Worm (Caenorhabditis elegans) whole organism, L4 larva: Measurements from ENCODE around the gene T05D4.5.

Experiments used
- F10B5.3 ChIP-seq: sonication (generic microtip); optimal IDR thresholded peaks from 2 replicates; lab custom pipeline; 2016; ENCODE audit warnings: mild to moderate bottlenecking, missing genetic modification characterization, missing compliant biosample characterization
- F26F4.8 ChIP-seq: fragments of 200-800 bp; sonication (Bioruptor generic); conservative IDR thresholded peaks from 2 replicates; pipeline ENCODE4 v1.3.6; 2022; ENCODE audit warnings: missing genetic modification characterization, missing compliant biosample characterization
- F37D6.2 ChIP-seq: sonication (generic microtip); optimal IDR thresholded peaks from 2 replicates; lab custom pipeline; 2016; ENCODE audit warnings: mild to moderate bottlenecking, missing genetic modification characterization, missing compliant biosample characterization
- F49E8.2 ChIP-seq: sonication (generic microtip); optimal IDR thresholded peaks from 2 replicates; lab custom pipeline; 2016; ENCODE audit warnings: missing compliant biosample characterization, mild to moderate bottlenecking, missing genetic modification characterization, borderline replicate concordance
- R02D3.7 ChIP-seq: fragments of 150-350 bp; sonication (generic microtip); optimal IDR thresholded peaks from 3 replicates; lab custom pipeline; 2014; ENCODE audit warnings: missing biosample characterization, missing genetic modification characterization
- T26A8.4 ChIP-seq: fragments of 200-800 bp; sonication (Bioruptor generic); IDR thresholded peaks from 2 replicates; pipeline ENCODE4 v1.3.6; 2022; ENCODE audit warnings: missing genetic modification characterization, missing compliant biosample characterization
- Y75B8A.6 ChIP-seq: fragments of 200-800 bp; sonication (Bioruptor generic); IDR thresholded peaks from 2 replicates; pipeline ENCODE4 v1.3.6; 2022; ENCODE audit warnings: missing genetic modification reagents, missing genetic modification characterization, missing compliant biosample characterization
- ZK337.2 ChIP-seq: fragments of 200-800 bp; sonication (Bioruptor generic); IDR thresholded peaks from 2 replicates; pipeline ENCODE4 v1.3.6; 2022; ENCODE audit warnings: missing genetic modification reagents, missing genetic modification characterization, missing compliant biosample characterization
- aly-2 ChIP-seq: sonication (generic microtip); optimal IDR thresholded peaks from 2 replicates; lab custom pipeline; 2018; ENCODE audit warnings: missing biosample characterization, missing genetic modification characterization
- arid-1 ChIP-seq: fragments of 200-800 bp; sonication (Bioruptor generic); conservative IDR thresholded peaks from 2 replicates; pipeline ENCODE4 v1.3.6; 2022; ENCODE audit warnings: missing genetic modification reagents, missing genetic modification characterization, missing compliant biosample characterization
- attf-4 ChIP-seq: sonication (generic microtip); optimal IDR thresholded peaks from 3 replicates; lab custom pipeline; 2017; ENCODE audit warnings: missing biosample characterization, missing genetic modification characterization
- ceh-20 ChIP-seq: fragments of 200-800 bp; sonication (Bioruptor generic); IDR thresholded peaks from 2 replicates; pipeline ENCODE4 v1.3.6; 2022; ENCODE audit warnings: missing genetic modification reagents, missing genetic modification characterization, missing compliant biosample characterization
- ceh-28 ChIP-seq: fragments of 150-350 bp; optimal IDR thresholded peaks from 2 replicates; lab custom pipeline; 2014; ENCODE audit warnings: missing biosample characterization, missing genetic modification reagents, missing genetic modification characterization
- ceh-32 ChIP-seq: sonication (generic microtip); optimal IDR thresholded peaks from 2 replicates; lab custom pipeline; 2016; ENCODE audit warnings: mild to moderate bottlenecking, missing genetic modification characterization, missing compliant biosample characterization; ENCODE audit not compliant: poor library complexity
- ceh-44 ChIP-seq: fragments of 200-800 bp; sonication (Bioruptor generic); IDR thresholded peaks from 2 replicates; pipeline ENCODE4 v1.3.6; 2022; ENCODE audit warnings: missing genetic modification reagents, missing genetic modification characterization, missing compliant biosample characterization
- ceh-62 ChIP-seq: sonication (generic microtip); optimal IDR thresholded peaks from 2 replicates; lab custom pipeline; 2017; ENCODE audit warnings: missing biosample characterization, missing genetic modification characterization
- cey-2 ChIP-seq: sonication (generic microtip); optimal IDR thresholded peaks from 3 replicates; lab custom pipeline; 2017; ENCODE audit warnings: missing genetic modification characterization, mild to moderate bottlenecking, missing compliant biosample characterization, antibody characterized with exemption, borderline replicate concordance; ENCODE audit not compliant: insufficient read depth
- ctbp-1 ChIP-seq: fragments of 200-800 bp; sonication (Bioruptor generic); IDR thresholded peaks from 2 replicates; pipeline ENCODE4 v1.3.6; 2022; ENCODE audit warnings: missing genetic modification reagents, missing genetic modification characterization, missing compliant biosample characterization
- daf-16 ChIP-seq, 3 experiments: sonication (generic microtip); optimal IDR thresholded peaks; 2 replicates each; lab custom pipeline; 2016 to 2017; ENCODE audit warnings: missing genetic modification characterization in 3 of 3, missing genetic modification reagents in 3 of 3, mild to moderate bottlenecking in 2 of 3, missing compliant biosample characterization in 2 of 3, missing biosample characterization in 1 of 3, moderate library complexity in 1 of 3
- daf-19 ChIP-seq: fragments of 200-800 bp; sonication (Bioruptor generic); conservative IDR thresholded peaks from 2 replicates; pipeline ENCODE4 v1.3.6; 2022; ENCODE audit warnings: missing genetic modification characterization, missing compliant biosample characterization
- dmd-6 ChIP-seq: fragments of 200-800 bp; sonication (Bioruptor generic); IDR thresholded peaks from 2 replicates; pipeline ENCODE4 v1.3.6; 2022; ENCODE audit warnings: missing genetic modification reagents, missing genetic modification characterization, missing compliant biosample characterization
- dmd-8 ChIP-seq: fragments of 200-800 bp; sonication (Bioruptor generic); IDR thresholded peaks from 2 replicates; pipeline ENCODE4 v1.3.6; 2022; ENCODE audit warnings: missing genetic modification characterization, missing compliant biosample characterization
- dve-1 ChIP-seq: sonication (generic microtip); optimal IDR thresholded peaks from 2 replicates; lab custom pipeline; 2017; ENCODE audit warnings: antibody characterized with exemption, mild to moderate bottlenecking, missing genetic modification characterization, missing compliant biosample characterization; ENCODE audit not compliant: insufficient read depth
- egl-43 ChIP-seq: fragments of 200-800 bp; sonication (Bioruptor generic); IDR thresholded peaks from 2 replicates; pipeline ENCODE4 v1.3.6; 2022; ENCODE audit warnings: missing genetic modification reagents, missing genetic modification characterization, missing compliant biosample characterization
- fkh-10 ChIP-seq: fragments of 150-350 bp; optimal IDR thresholded peaks from 2 replicates; lab custom pipeline; 2014; ENCODE audit warnings: missing biosample characterization, missing genetic modification reagents, missing genetic modification characterization
- hmg-1.1 ChIP-seq: fragments of 200-800 bp; sonication (Bioruptor generic); IDR thresholded peaks from 2 replicates; pipeline ENCODE4 v1.3.6; 2022; ENCODE audit warnings: missing genetic modification reagents, missing genetic modification characterization, missing compliant biosample characterization
- lim-7 ChIP-seq: fragments of 200-800 bp; sonication (Bioruptor generic); IDR thresholded peaks from 2 replicates; pipeline ENCODE4 v1.3.6; 2022; ENCODE audit warnings: missing genetic modification characterization, missing compliant biosample characterization
- madf-5 ChIP-seq, 2 experiments: fragments of 200-800 bp; sonication (Bioruptor generic); IDR thresholded peaks; 2 replicates each; pipeline ENCODE4 v1.3.6; 2022; ENCODE audit warnings: missing compliant biosample characterization in 2 of 2, missing genetic modification characterization in 2 of 2
- mdl-1 ChIP-seq, 2 experiments: fragments of 150-350 bp in 1 of 2; sonication (generic microtip) in 1 of 2; optimal IDR thresholded peaks; 2 replicates each; lab custom pipeline; 2014 to 2017; ENCODE audit warnings: missing biosample characterization in 2 of 2, missing genetic modification characterization in 2 of 2
- mes-2 ChIP-seq: sonication (generic microtip); optimal IDR thresholded peaks from 2 replicates; lab custom pipeline; 2016; ENCODE audit warnings: missing genotype, mild to moderate bottlenecking, missing genetic modification characterization, missing compliant biosample characterization; ENCODE audit not compliant: poor library complexity, severe bottlenecking
- mxl-2 ChIP-seq: fragments of 200-800 bp; sonication (Bioruptor generic); conservative IDR thresholded peaks from 2 replicates; pipeline ENCODE4 v1.3.6; 2022; ENCODE audit warnings: missing genetic modification reagents, missing genetic modification characterization, missing compliant biosample characterization
- mxl-3 ChIP-seq: fragments of 200-800 bp; sonication (Bioruptor generic); optimal IDR thresholded peaks from 2 replicates; lab custom pipeline; 2018; ENCODE audit warnings: mild to moderate bottlenecking, missing genetic modification characterization, missing compliant biosample characterization
- nhr-10 ChIP-seq: fragments of 150-350 bp; optimal IDR thresholded peaks from 2 replicates; lab custom pipeline; 2014; ENCODE audit warnings: missing biosample characterization, missing genetic modification characterization
- nhr-102 ChIP-seq: sonication (generic microtip); optimal IDR thresholded peaks from 2 replicates; lab custom pipeline; 2016; ENCODE audit warnings: mild to moderate bottlenecking, missing genetic modification characterization, moderate library complexity, missing compliant biosample characterization
- nhr-25 ChIP-seq: sonication (generic microtip); optimal IDR thresholded peaks from 2 replicates; lab custom pipeline; 2017; ENCODE audit warnings: missing genetic modification characterization, mild to moderate bottlenecking, missing compliant biosample characterization, antibody characterized with exemption, moderate library complexity, borderline replicate concordance; ENCODE audit not compliant: insufficient read depth
- pqm-1 ChIP-seq: sonication (generic microtip); optimal IDR thresholded peaks from 2 replicates; lab custom pipeline; 2017; ENCODE audit warnings: missing biosample characterization, missing genetic modification characterization
- sdz-12 ChIP-seq: fragments of 200-800 bp; sonication (Bioruptor generic); optimal IDR thresholded peaks from 2 replicates; lab custom pipeline; 2018; ENCODE audit warnings: mild to moderate bottlenecking, missing genetic modification characterization, missing compliant biosample characterization
- set-16 ChIP-seq: fragments of 200-800 bp; sonication (Bioruptor generic); IDR thresholded peaks from 2 replicates; pipeline ENCODE4 v1.3.6; 2022; ENCODE audit warnings: missing genetic modification reagents, missing genetic modification characterization, missing compliant biosample characterization
- snpc-1.2 ChIP-seq: fragments of 200-800 bp; sonication (Bioruptor generic); IDR thresholded peaks from 2 replicates; pipeline ENCODE4 v1.3.6; 2022; ENCODE audit warnings: missing genetic modification reagents, missing genetic modification characterization, missing compliant biosample characterization
- spr-1 ChIP-seq: sonication (generic microtip); optimal IDR thresholded peaks from 2 replicates; lab custom pipeline; 2016; ENCODE audit warnings: mild to moderate bottlenecking, missing genetic modification characterization, missing compliant biosample characterization
- spr-3 ChIP-seq: fragments of 200-800 bp; sonication (Bioruptor generic); optimal IDR thresholded peaks from 2 replicates; lab custom pipeline; 2018; ENCODE audit warnings: mild to moderate bottlenecking, missing genetic modification characterization, missing compliant biosample characterization
- tag-97 ChIP-seq: fragments of 200-800 bp; sonication (Bioruptor generic); IDR thresholded peaks from 2 replicates; pipeline ENCODE4 v1.3.6; 2022; ENCODE audit warnings: missing genetic modification characterization, missing compliant biosample characterization
- unc-130 ChIP-seq: sonication (generic microtip); optimal IDR thresholded peaks from 2 replicates; lab custom pipeline; 2016; ENCODE audit warnings: missing genetic modification reagents, missing genetic modification characterization, missing compliant biosample characterization
- unc-39 ChIP-seq: sonication (generic microtip); optimal IDR thresholded peaks from 2 replicates; lab custom pipeline; 2017; ENCODE audit warnings: missing biosample characterization, missing genetic modification characterization
- vab-7 ChIP-seq: fragments of 200-800 bp; sonication (Bioruptor generic); IDR thresholded peaks from 2 replicates; pipeline ENCODE4 v1.3.6; 2022; ENCODE audit warnings: missing genetic modification reagents, missing genetic modification characterization, missing compliant biosample characterization
- zfp-2 ChIP-seq: sonication (generic microtip); optimal IDR thresholded peaks from 2 replicates; lab custom pipeline; 2016; ENCODE audit warnings: mild to moderate bottlenecking, missing genetic modification characterization, missing compliant biosample characterization
- zip-11 ChIP-seq: fragments of 200-800 bp; sonication (Bioruptor generic); IDR thresholded peaks from 2 replicates; pipeline ENCODE4 v1.3.6; 2022; ENCODE audit warnings: missing genetic modification characterization, missing compliant biosample characterization
- zip-2 ChIP-seq: fragments of 150-350 bp; optimal IDR thresholded peaks from 2 replicates; lab custom pipeline; 2014; ENCODE audit warnings: missing biosample characterization, missing genetic modification characterization
- ztf-11 ChIP-seq: fragments of 150-350 bp; optimal IDR thresholded peaks from 2 replicates; lab custom pipeline; 2014; ENCODE audit warnings: missing biosample characterization, missing genetic modification characterization
- ztf-7 ChIP-seq: fragments of 150-350 bp; optimal IDR thresholded peaks from 2 replicates; lab custom pipeline; 2014; ENCODE audit warnings: missing biosample characterization, missing genetic modification characterization

The T05D4.5 gene

DNA sequence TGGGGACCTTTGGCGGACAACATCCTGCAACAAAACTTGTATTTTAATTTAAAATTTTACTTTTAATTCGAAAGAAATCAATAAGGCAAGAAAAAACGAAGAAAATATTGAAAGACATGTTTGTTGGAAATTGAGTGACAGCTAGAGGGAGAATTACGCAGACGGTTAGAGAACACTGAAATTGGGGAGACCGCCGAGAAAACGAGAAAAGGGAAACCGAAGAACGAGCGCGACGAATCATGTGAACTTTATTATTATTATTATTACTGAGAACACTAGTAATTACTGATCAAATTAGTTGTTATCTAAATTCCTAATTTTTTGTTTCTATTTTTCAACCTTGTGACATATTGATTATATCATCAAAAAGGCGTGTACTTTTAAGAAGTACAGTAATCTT is 31.7 kb upstream of the T05D4.5 start, which contains the start of gene mmad-1 (continued):
- no peak for TF ChIP-seq egl-43 (GFP tag; lab: Robert Waterston, UW)
- no peak for TF ChIP-seq lim-7 (GFP tag; lab: Robert Waterston, UW)
- no peak for TF ChIP-seq ceh-28 (tag; lab: Kevin White, UChicago)
- no peak for TF ChIP-seq T26A8.4 (GFP tag; lab: Robert Waterston, UW)
- TF ChIP-seq ceh-32 (tag; lab: Kevin White, UChicago) = no peak
- no peak for TF ChIP-seq zip-2 (tag; lab: Kevin White, UChicago)
- TF ChIP-seq set-16 (GFP tag; lab: Robert Waterston, UW) = no peak
- TF ChIP-seq ZK337.2 (GFP tag; lab: Robert Waterston, UW) = no peak
- peak; percentile 44 for TF ChIP-seq nhr-102
- no peak for TF ChIP-seq mxl-2
- TF ChIP-seq R02D3.7 (tag; lab: Kevin White, UChicago) = no peak
- TF ChIP-seq attf-4 = no peak
- TF ChIP-seq ztf-7 = peak; percentile 3
- TF ChIP-seq mxl-3 (GFP tag; lab: Kevin White, UChicago) = peak; percentile 6
- no peak for TF ChIP-seq vab-7
- no peak for TF ChIP-seq ceh-44 (GFP tag; lab: Robert Waterston, UW)
- no peak for TF ChIP-seq nhr-10 (tag; lab: Kevin White, UChicago)
- no peak for TF ChIP-seq zfp-2
- no peak for TF ChIP-seq dmd-8 (GFP tag; lab: Robert Waterston, UW)
- TF ChIP-seq ceh-62 = no peak
- TF ChIP-seq nhr-25 = no peak
- no peak for TF ChIP-seq ztf-11 (tag; lab: Kevin White, UChicago)
- 0 out of 2 replicates have a peak, but pooled peaks have one; percentile 16 for TF ChIP-seq arid-1
- no peak for TF ChIP-seq spr-3 (GFP tag; lab: Kevin White, UChicago)
- no peak for TF ChIP-seq F10B5.3 (tag; lab: Kevin White, UChicago)
- TF ChIP-seq zip-11 (GFP tag; lab: Robert Waterston, UW) = no peak
- no peak for TF ChIP-seq pqm-1 (tag; lab: Kevin White, UChicago)
- no peak for TF ChIP-seq snpc-1.2
- no peak for TF ChIP-seq unc-130
- TF ChIP-seq ceh-20 (GFP tag; lab: Robert Waterston, UW) = 0 out of 2 replicates have a peak, but pooled peaks have one; percentile 17
- TF ChIP-seq madf-5 (GFP tag; IDR thresholded peaks at IDR 0.05; lab: Robert Waterston, UW) = no peak
- peak; percentile 43 for TF ChIP-seq mes-2 (tag; lab: Kevin White, UChicago)
- peak; percentile 84 for TF ChIP-seq dve-1 (tag; lab: Kevin White, UChicago)
- no peak for TF ChIP-seq F26F4.8
- TF ChIP-seq sdz-12 (GFP tag; lab: Kevin White, UChicago) = no peak
- no peak for TF ChIP-seq unc-39 (tag; lab: Kevin White, UChicago)
- TF ChIP-seq aly-2 (tag; lab: Kevin White, UChicago) = no peak
- peak; percentile 54 for TF ChIP-seq hmg-1.1 (GFP tag; lab: Robert Waterston, UW)
- TF ChIP-seq tag-97 (GFP tag; lab: Robert Waterston, UW) = no peak
- peak in 1 of 2 experiments; percentile 16 for TF ChIP-seq daf-16 (GFP tag; optimal IDR thresholded peaks at IDR 0.05; lab: Kevin White, UChicago)
- TF ChIP-seq daf-16 (tag; optimal IDR thresholded peaks at IDR 0.05; lab: Kevin White, UChicago) = peak; percentile 87
- TF ChIP-seq spr-1 = no peak
- TF ChIP-seq F49E8.2 (tag; lab: Kevin White, UChicago) = no peak
- TF ChIP-seq dmd-6 (GFP tag; lab: Robert Waterston, UW) = peak; percentile 78
- TF ChIP-seq Y75B8A.6 (GFP tag; lab: Robert Waterston, UW) = no peak
- TF ChIP-seq daf-19 (GFP tag; lab: Robert Waterston, UW) = no peak
- TF ChIP-seq ctbp-1 (GFP tag; lab: Robert Waterston, UW) = 0 out of 2 replicates have a peak, but pooled peaks have one; percentile 55
- no peak for TF ChIP-seq fkh-10 (GFP tag; lab: Kevin White, UChicago)
- peak in 1 of 2 experiments; percentile 62 for TF ChIP-seq mdl-1 (tag; optimal IDR thresholded peaks at IDR 0.05; lab: Kevin White, UChicago)
- TF ChIP-seq cey-2 (tag; lab: Kevin White, UChicago) = no peak
- no peak for TF ChIP-seq F37D6.2 (tag; lab: Kevin White, UChicago)
